Fruit fly (Drosophila melanogaster): ENCODE data around the gene Ccn.

DNA sequence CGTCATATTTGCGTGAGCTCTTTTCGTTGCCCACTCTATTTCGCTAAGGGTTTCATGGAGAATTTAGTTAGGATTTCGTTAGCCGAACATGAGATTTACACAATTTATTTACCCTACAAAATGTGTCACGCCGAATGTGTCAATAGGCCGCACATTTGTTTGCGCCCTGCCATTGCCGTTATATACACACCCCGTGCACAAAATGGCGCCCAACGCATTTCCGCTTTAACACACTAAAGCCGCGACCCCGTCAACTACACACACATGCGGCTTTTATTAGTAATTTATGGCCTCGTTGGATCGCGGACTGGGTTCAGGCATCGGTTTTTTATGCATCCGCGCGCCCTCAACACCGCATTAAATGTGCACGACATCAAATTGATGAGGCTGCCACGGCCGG lies 60.7 kb downstream of the Ccn start, which contains the start of gene Adgf-B:
- no peak for TF ChIP-seq CG12768 (GFP tag; optimal IDR thresholded peaks at IDR 0.05)
- TF ChIP-seq CG11617 (GFP tag; optimal IDR thresholded peaks at IDR 0.05): no peak
- no peak for TF ChIP-seq pad (GFP tag; optimal IDR thresholded peaks at IDR 0.05)
- no peak for TF ChIP-seq tj (GFP tag; optimal IDR thresholded peaks at IDR 0.05)
- TF ChIP-seq ovo (GFP tag; optimal IDR thresholded peaks at IDR 0.05): no peak
- no peak for TF ChIP-seq kay (GFP tag; ENCODE audit: borderline replicate concordance)
- no peak for TF ChIP-seq CG33017 (tag; optimal IDR thresholded peaks at IDR 0.05)
- no peak for TF ChIP-seq CG7101 (tag; optimal IDR thresholded peaks at IDR 0.05)
- no peak for TF ChIP-seq CG1620 (GFP tag; optimal IDR thresholded peaks at IDR 0.05)
